Worm (Caenorhabditis elegans): Measurements from ENCODE around the gene F22B7.1.

The F22B7.1 gene

ce11 chrIII:8716084-8716483 is 50.9 kb downstream of the F22B7.1 start, which contains the start of gene B0303.14:
Gene B0303.14 (minus strand): TSS chrIII:8716184.
- TF ChIP-seq mls-2 (tag; optimal IDR thresholded peaks at IDR 0.05): no peak
- no peak for TF ChIP-seq nhr-28 (tag; optimal IDR thresholded peaks at IDR 0.05)
- no peak for TF ChIP-seq tbx-8 (GFP tag; optimal IDR thresholded peaks at IDR 0.05)
- no peak for TF ChIP-seq ceh-43 (GFP tag; optimal IDR thresholded peaks at IDR 0.05)
